Fruit fly (Drosophila melanogaster): ENCODE results near the gene rt.

rt gene

dm6 chr3L:11627819-11628483 is 40.4 kb upstream of the rt start, which contains the start of gene Apt1:
Gene Apt1, plus strand, starts transcription at chr3L:11628037.
- TF ChIP-seq dmrt93B (GFP tag; optimal IDR thresholded peaks at IDR 0.05) = no peak
- TF ChIP-seq fru (GFP tag; optimal IDR thresholded peaks at IDR 0.05) = no peak
- TF ChIP-seq Myc (optimal IDR thresholded peaks at IDR 0.05) = no peak
- TF ChIP-seq CG32264 (GFP tag; optimal IDR thresholded peaks at IDR 0.05) = no peak
- peak; percentile 52 for TF ChIP-seq brk (GFP tag; optimal IDR thresholded peaks at IDR 0.05)
- peak; percentile 23 for TF ChIP-seq dsf (GFP tag; optimal IDR thresholded peaks at IDR 0.05; ENCODE audit: borderline replicate concordance)
- no peak for TF ChIP-seq br (GFP tag; optimal IDR thresholded peaks at IDR 0.05)
- TF ChIP-seq ey (GFP tag; optimal IDR thresholded peaks at IDR 0.05) = no peak
- TF ChIP-seq OdsH (GFP tag; optimal IDR thresholded peaks at IDR 0.05) = no peak
- peak; percentile 17 for TF ChIP-seq h (GFP tag; optimal IDR thresholded peaks at IDR 0.05)
- TF ChIP-seq Rel (GFP tag; optimal IDR thresholded peaks at IDR 0.05) = no peak
- TF ChIP-seq Rel (tag; optimal IDR thresholded peaks at IDR 0.05) = peak; percentile 9
- TF ChIP-seq Hnf4 (GFP tag; optimal IDR thresholded peaks at IDR 0.05) = peak; percentile 81
- no peak for TF ChIP-seq GATAd (GFP tag; optimal IDR thresholded peaks at IDR 0.05)
- no peak for TF ChIP-seq Abd-B (GFP tag; optimal IDR thresholded peaks at IDR 0.05)
- TF ChIP-seq Sp1 (GFP tag; optimal IDR thresholded peaks at IDR 0.05) = no peak
- TF ChIP-seq CG9705 (GFP tag; optimal IDR thresholded peaks at IDR 0.05) = no peak
- TF ChIP-seq Dfd (GFP tag; optimal IDR thresholded peaks at IDR 0.05) = no peak
- TF ChIP-seq Hr83 (GFP tag; optimal IDR thresholded peaks at IDR 0.05; ENCODE audit: poor library complexity, severe bottlenecking) = peak; percentile 74
- TF ChIP-seq rgr (GFP tag; optimal IDR thresholded peaks at IDR 0.05) = peak; percentile 10
- no peak for TF ChIP-seq sv (GFP tag; optimal IDR thresholded peaks at IDR 0.05)
- peak; percentile 73 for TF ChIP-seq Jra (GFP tag; optimal IDR thresholded peaks at IDR 0.05)
- no peak for TF ChIP-seq Vsx2 (GFP tag; optimal IDR thresholded peaks at IDR 0.05; ENCODE audit: partially characterized antibody)
- no peak for TF ChIP-seq psq (GFP tag; optimal IDR thresholded peaks at IDR 0.05)
- TF ChIP-seq foxo (GFP tag; optimal IDR thresholded peaks at IDR 0.05) = no peak
- no peak for TF ChIP-seq lola (GFP tag; optimal IDR thresholded peaks at IDR 0.05)
- no peak for TF ChIP-seq jim (GFP tag; optimal IDR thresholded peaks at IDR 0.05)
- no peak for TF ChIP-seq HLH106 (tag; optimal IDR thresholded peaks at IDR 0.05)
- peak; percentile 47 for TF ChIP-seq sage (GFP tag; optimal IDR thresholded peaks at IDR 0.05)
- no peak for TF ChIP-seq pan (optimal IDR thresholded peaks at IDR 0.05)
- TF ChIP-seq dl (GFP tag; optimal IDR thresholded peaks at IDR 0.05; ENCODE audit: insufficient read depth in 1 of 2, partially characterized antibody in 2 of 2) = no peak
- no peak for TF ChIP-seq Dif (GFP tag; optimal IDR thresholded peaks at IDR 0.05; ENCODE audit: partially characterized antibody)
- no peak for TF ChIP-seq N (GFP tag; optimal IDR thresholded peaks at IDR 0.05)
- no peak for TF ChIP-seq woc (GFP tag; optimal IDR thresholded peaks at IDR 0.05)
- no peak for TF ChIP-seq Hr78 (GFP tag; optimal IDR thresholded peaks at IDR 0.05)
- TF ChIP-seq tai (GFP tag; optimal IDR thresholded peaks at IDR 0.05) = peak; percentile 74
- TF ChIP-seq Mio (GFP tag; optimal IDR thresholded peaks at IDR 0.05) = no peak
- no peak for TF ChIP-seq usp (GFP tag; optimal IDR thresholded peaks at IDR 0.05)
- no peak for TF ChIP-seq CrebA (GFP tag; optimal IDR thresholded peaks at IDR 0.05; ENCODE audit: borderline replicate concordance)

dm6 chr3L:11626229-11626826 is 38.8 kb upstream of the rt start, which contains the start of gene PCID2:
Gene PCID2, plus strand, starts transcription at chr3L:11626441.
- TF ChIP-seq br (GFP tag; optimal IDR thresholded peaks at IDR 0.05) (no peak), pan (optimal IDR thresholded peaks at IDR 0.05) (no peak), dl (GFP tag; optimal IDR thresholded peaks at IDR 0.05; ENCODE audit: insufficient read depth in 1 of 2, partially characterized antibody in 2 of 2) (no peak), N (GFP tag; optimal IDR thresholded peaks at IDR 0.05) (no peak), psq (GFP tag; optimal IDR thresholded peaks at IDR 0.05) (no peak), usp (GFP tag; optimal IDR thresholded peaks at IDR 0.05) (no peak), OdsH (GFP tag; optimal IDR thresholded peaks at IDR 0.05) (no peak), dsf (GFP tag; optimal IDR thresholded peaks at IDR 0.05; ENCODE audit: borderline replicate concordance) (no peak), Abd-B (GFP tag; optimal IDR thresholded peaks at IDR 0.05) (no peak), Mio (GFP tag; optimal IDR thresholded peaks at IDR 0.05) (no peak), lola (GFP tag; optimal IDR thresholded peaks at IDR 0.05) (no peak), sv (GFP tag; optimal IDR thresholded peaks at IDR 0.05) (no peak), CG9705 (GFP tag; optimal IDR thresholded peaks at IDR 0.05) (no peak), Dfd (GFP tag; optimal IDR thresholded peaks at IDR 0.05) (no peak), HLH106 (tag; optimal IDR thresholded peaks at IDR 0.05) (no peak), Dif (GFP tag; optimal IDR thresholded peaks at IDR 0.05; ENCODE audit: partially characterized antibody) (no peak), Sp1 (GFP tag; optimal IDR thresholded peaks at IDR 0.05) (no peak), Hr83 (GFP tag; optimal IDR thresholded peaks at IDR 0.05; ENCODE audit: poor library complexity, severe bottlenecking) (no peak)
